Worm (Caenorhabditis elegans) whole organism, L4 larva: ENCODE measurements around the gene sru-45.

Experiments used
- F49E8.2 ChIP-seq: sonication (generic microtip); optimal IDR thresholded peaks from 2 replicates; lab custom pipeline; 2016; ENCODE audit warnings: missing compliant biosample characterization, mild to moderate bottlenecking, missing genetic modification characterization, borderline replicate concordance
- T20F7.1 ChIP-seq: fragments of 200-800 bp; sonication (Bioruptor generic); optimal IDR thresholded peaks from 2 replicates; lab custom pipeline; 2018; ENCODE audit warnings: mild to moderate bottlenecking, missing genetic modification characterization, missing compliant biosample characterization
- T26A8.4 ChIP-seq: fragments of 200-800 bp; sonication (Bioruptor generic); IDR thresholded peaks from 2 replicates; pipeline ENCODE4 v1.3.6; 2022; ENCODE audit warnings: missing genetic modification characterization, missing compliant biosample characterization
- Y105C5A.15 ChIP-seq: fragments of 200-800 bp; sonication (Bioruptor generic); IDR thresholded peaks from 2 replicates; pipeline ENCODE4 v1.3.6; 2022; ENCODE audit warnings: missing genetic modification characterization, missing compliant biosample characterization
- Y5F2A.4 ChIP-seq: fragments of 200-800 bp; sonication (Bioruptor generic); optimal IDR thresholded peaks from 2 replicates; lab custom pipeline; 2018; ENCODE audit warnings: mild to moderate bottlenecking, missing genetic modification characterization, missing compliant biosample characterization
- ama-1 ChIP-seq: fragments of 150-350 bp; optimal IDR thresholded peaks from 2 replicates; lab custom pipeline; 2014; ENCODE audit warnings: inconsistent platforms, mixed read lengths
- attf-4 ChIP-seq: sonication (generic microtip); optimal IDR thresholded peaks from 3 replicates; lab custom pipeline; 2017; ENCODE audit warnings: missing biosample characterization, missing genetic modification characterization
- ceh-44 ChIP-seq: fragments of 200-800 bp; sonication (Bioruptor generic); IDR thresholded peaks from 2 replicates; pipeline ENCODE4 v1.3.6; 2022; ENCODE audit warnings: missing genetic modification reagents, missing genetic modification characterization, missing compliant biosample characterization
- ceh-62 ChIP-seq: sonication (generic microtip); optimal IDR thresholded peaks from 2 replicates; lab custom pipeline; 2017; ENCODE audit warnings: missing biosample characterization, missing genetic modification characterization
- daf-16 ChIP-seq, 3 experiments: sonication (generic microtip); optimal IDR thresholded peaks; 2 replicates each; lab custom pipeline; 2016 to 2017; ENCODE audit warnings: missing genetic modification characterization in 3 of 3, missing genetic modification reagents in 3 of 3, mild to moderate bottlenecking in 2 of 3, missing compliant biosample characterization in 2 of 3, missing biosample characterization in 1 of 3, moderate library complexity in 1 of 3
- daf-8 ChIP-seq: fragments of 200-800 bp; sonication (Bioruptor generic); IDR thresholded peaks from 2 replicates; pipeline ENCODE4 v1.3.6; 2022; ENCODE audit warnings: missing genetic modification characterization, missing compliant biosample characterization
- dmd-6 ChIP-seq: fragments of 200-800 bp; sonication (Bioruptor generic); IDR thresholded peaks from 2 replicates; pipeline ENCODE4 v1.3.6; 2022; ENCODE audit warnings: missing genetic modification reagents, missing genetic modification characterization, missing compliant biosample characterization
- dmd-8 ChIP-seq: fragments of 200-800 bp; sonication (Bioruptor generic); IDR thresholded peaks from 2 replicates; pipeline ENCODE4 v1.3.6; 2022; ENCODE audit warnings: missing genetic modification characterization, missing compliant biosample characterization
- dmd-9 ChIP-seq: fragments of 200-800 bp; sonication (Bioruptor generic); IDR thresholded peaks from 2 replicates; pipeline ENCODE4 v1.3.6; 2022; ENCODE audit warnings: missing genetic modification reagents, missing genetic modification characterization, missing compliant biosample characterization
- dve-1 ChIP-seq: sonication (generic microtip); optimal IDR thresholded peaks from 2 replicates; lab custom pipeline; 2017; ENCODE audit warnings: antibody characterized with exemption, mild to moderate bottlenecking, missing genetic modification characterization, missing compliant biosample characterization; ENCODE audit not compliant: insufficient read depth
- egl-43 ChIP-seq: fragments of 200-800 bp; sonication (Bioruptor generic); IDR thresholded peaks from 2 replicates; pipeline ENCODE4 v1.3.6; 2022; ENCODE audit warnings: missing genetic modification reagents, missing genetic modification characterization, missing compliant biosample characterization
- fkh-10 ChIP-seq: fragments of 150-350 bp; optimal IDR thresholded peaks from 2 replicates; lab custom pipeline; 2014; ENCODE audit warnings: missing biosample characterization, missing genetic modification reagents, missing genetic modification characterization
- gei-8 ChIP-seq: fragments of 200-800 bp; sonication (Bioruptor generic); optimal IDR thresholded peaks from 2 replicates; lab custom pipeline; 2018; ENCODE audit warnings: mild to moderate bottlenecking, missing genetic modification characterization, missing compliant biosample characterization
- hlh-30 ChIP-seq: sonication (generic microtip); optimal IDR thresholded peaks from 2 replicates; lab custom pipeline; 2017; ENCODE audit warnings: antibody characterized with exemption, mild to moderate bottlenecking, missing genetic modification characterization, missing compliant biosample characterization; ENCODE audit not compliant: insufficient read depth
- lin-1 ChIP-seq: fragments of 200-800 bp; sonication (Bioruptor generic); IDR thresholded peaks from 2 replicates; pipeline ENCODE4 v1.3.6; 2022; ENCODE audit warnings: missing genetic modification reagents, missing genetic modification characterization, missing compliant biosample characterization
- lin-13 ChIP-seq: fragments of 150-350 bp; optimal IDR thresholded peaks from 2 replicates; lab custom pipeline; 2014; ENCODE audit warnings: missing biosample characterization, missing genetic modification reagents, missing genetic modification characterization
- lin-38 ChIP-seq: fragments of 200-800 bp; sonication (Bioruptor generic); IDR thresholded peaks from 2 replicates; pipeline ENCODE4 v1.3.6; 2022; ENCODE audit warnings: missing genetic modification reagents, missing genetic modification characterization, missing compliant biosample characterization
- lir-3 ChIP-seq: sonication (generic microtip); optimal IDR thresholded peaks from 2 replicates; lab custom pipeline; 2016; ENCODE audit warnings: mild to moderate bottlenecking, missing genetic modification characterization, missing compliant biosample characterization
- madf-9 ChIP-seq: fragments of 200-800 bp; sonication (Bioruptor generic); conservative IDR thresholded peaks from 2 replicates; pipeline ENCODE4 v1.3.6; 2022; ENCODE audit warnings: missing genetic modification reagents, missing genetic modification characterization, missing compliant biosample characterization
- mdt-29 ChIP-seq: fragments of 200-800 bp; sonication (Bioruptor generic); IDR thresholded peaks from 2 replicates; pipeline ENCODE4 v1.3.6; 2022; ENCODE audit warnings: missing genetic modification reagents, missing genetic modification characterization, missing compliant biosample characterization
- nhr-102 ChIP-seq: sonication (generic microtip); optimal IDR thresholded peaks from 2 replicates; lab custom pipeline; 2016; ENCODE audit warnings: mild to moderate bottlenecking, missing genetic modification characterization, moderate library complexity, missing compliant biosample characterization
- nhr-11 ChIP-seq: fragments of 150-350 bp; optimal IDR thresholded peaks from 2 replicates; lab custom pipeline; 2014; ENCODE audit warnings: missing biosample characterization, missing genetic modification characterization
- nhr-237 ChIP-seq: sonication (generic microtip); optimal IDR thresholded peaks from 2 replicates; lab custom pipeline; 2017; ENCODE audit warnings: missing biosample characterization, missing genetic modification characterization
- nhr-28 ChIP-seq: fragments of 150-350 bp; optimal IDR thresholded peaks from 2 replicates; lab custom pipeline; 2014; ENCODE audit warnings: missing biosample characterization, missing genetic modification characterization
- nhr-42 ChIP-seq: fragments of 200-800 bp; sonication (Bioruptor generic); IDR thresholded peaks from 2 replicates; pipeline ENCODE4 v1.3.6; 2022; ENCODE audit warnings: missing genetic modification characterization, missing compliant biosample characterization
- nhr-77 ChIP-seq: fragments of 150-350 bp; optimal IDR thresholded peaks from 2 replicates; lab custom pipeline; 2014; ENCODE audit warnings: missing biosample characterization, missing genetic modification characterization
- pha-4 ChIP-seq, 2 experiments: fragments of 150-350 bp in 1 of 2; fragments of 200-800 bp in 1 of 2; sonication (Bioruptor generic) in 1 of 2; IDR thresholded peaks in 1 of 2; optimal IDR thresholded peaks in 1 of 2; 2 replicates each; pipeline versions ENCODE4 v1.3.6 to Lab custom; 2014 to 2022; ENCODE audit warnings: missing genetic modification characterization in 2 of 2, missing genetic modification reagents in 2 of 2, missing biosample characterization in 1 of 2, missing compliant biosample characterization in 1 of 2
- php-3 ChIP-seq: fragments of 200-800 bp; sonication (Bioruptor generic); IDR thresholded peaks from 2 replicates; pipeline ENCODE4 v1.3.6; 2022; ENCODE audit warnings: missing genetic modification reagents, missing genetic modification characterization, missing compliant biosample characterization
- pqm-1 ChIP-seq: sonication (generic microtip); optimal IDR thresholded peaks from 2 replicates; lab custom pipeline; 2017; ENCODE audit warnings: missing biosample characterization, missing genetic modification characterization
- saeg-2 ChIP-seq: fragments of 200-800 bp; sonication (Bioruptor generic); IDR thresholded peaks from 2 replicates; pipeline ENCODE4 v1.3.6; 2022; ENCODE audit warnings: missing genetic modification reagents, missing genetic modification characterization, missing compliant biosample characterization
- set-16 ChIP-seq: fragments of 200-800 bp; sonication (Bioruptor generic); IDR thresholded peaks from 2 replicates; pipeline ENCODE4 v1.3.6; 2022; ENCODE audit warnings: missing genetic modification reagents, missing genetic modification characterization, missing compliant biosample characterization
- skn-1 ChIP-seq: fragments of 150-350 bp; optimal IDR thresholded peaks from 2 replicates; lab custom pipeline; 2014; ENCODE audit warnings: missing biosample characterization, missing genetic modification characterization
- tra-1 ChIP-seq: fragments of 200-800 bp; sonication (Bioruptor generic); IDR thresholded peaks from 2 replicates; pipeline ENCODE4 v1.3.6; 2022; ENCODE audit warnings: missing genetic modification reagents, missing genetic modification characterization, missing compliant biosample characterization
- unc-130 ChIP-seq: sonication (generic microtip); optimal IDR thresholded peaks from 2 replicates; lab custom pipeline; 2016; ENCODE audit warnings: missing genetic modification reagents, missing genetic modification characterization, missing compliant biosample characterization
- unc-62 ChIP-seq, 3 experiments: fragments of 150-350 bp in 1 of 3; sonication (generic microtip); optimal IDR thresholded peaks in 2 of 3; peaks in 1 of 3; 1 replicate in 1 of 3; 2 replicates in 2 of 3; lab custom pipeline; 2014 to 2017; ENCODE audit warnings: missing biosample characterization in 3 of 3, missing genetic modification characterization in 3 of 3, missing genetic modification reagents in 3 of 3, missing genotype in 1 of 3
- vab-7 ChIP-seq: fragments of 200-800 bp; sonication (Bioruptor generic); IDR thresholded peaks from 2 replicates; pipeline ENCODE4 v1.3.6; 2022; ENCODE audit warnings: missing genetic modification reagents, missing genetic modification characterization, missing compliant biosample characterization
- zfp-2 ChIP-seq: sonication (generic microtip); optimal IDR thresholded peaks from 2 replicates; lab custom pipeline; 2016; ENCODE audit warnings: mild to moderate bottlenecking, missing genetic modification characterization, missing compliant biosample characterization

Gene sru-45

DNA sequence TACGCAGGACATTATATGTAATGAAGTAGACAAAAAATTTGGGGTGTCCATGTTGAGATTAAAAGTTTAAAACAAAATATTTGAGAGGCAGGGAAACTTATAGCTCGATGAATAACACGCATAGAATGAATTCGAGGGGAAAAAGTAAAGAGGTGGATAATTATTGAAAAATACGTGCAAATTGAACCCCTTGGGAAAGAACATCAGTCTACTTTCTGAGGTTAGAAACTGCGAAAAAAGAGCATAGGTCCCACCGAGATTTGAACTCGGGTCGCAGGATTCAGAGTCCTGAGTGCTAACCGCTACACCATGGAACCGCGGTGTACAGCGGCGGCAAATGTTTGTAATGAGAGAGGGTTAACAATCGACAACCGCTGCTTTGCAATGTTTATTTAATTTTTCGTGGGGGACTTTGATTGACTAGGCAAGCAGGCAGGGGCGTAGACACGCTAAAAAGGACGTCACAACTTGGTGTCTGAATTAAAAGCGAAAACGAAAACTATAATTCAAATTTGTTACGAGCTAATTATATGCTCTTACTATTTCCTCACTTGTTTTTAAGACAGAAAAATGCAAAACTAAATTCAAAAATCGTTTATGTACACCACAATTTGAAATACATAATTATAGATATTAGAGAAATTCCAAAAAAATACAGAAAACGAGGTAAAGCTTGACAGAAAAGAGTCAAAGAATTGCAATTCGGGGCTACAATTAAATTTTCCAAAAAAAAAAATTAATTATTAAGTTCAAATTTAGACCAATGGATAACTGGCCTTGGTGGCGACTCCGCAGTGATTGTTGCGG is 26.5 kb downstream of the sru-45 start, which contains the start of gene srh-269 (continued):
- TF ChIP-seq F49E8.2 (tag; lab: Kevin White, UChicago) (peak; percentile 41), nhr-77 (tag; lab: Kevin White, UChicago) (peak; percentile 10), fkh-10 (GFP tag; lab: Kevin White, UChicago) (no peak), egl-43 (GFP tag; lab: Robert Waterston, UW) (peak; percentile 96), skn-1 (tag; lab: Kevin White, UChicago) (no peak), ceh-62 (tag; lab: Kevin White, UChicago) (no peak), unc-130 (GFP tag; lab: Kevin White, UChicago) (peak; percentile 61), lir-3 (tag; lab: Kevin White, UChicago) (peak; percentile 25)

DNA sequence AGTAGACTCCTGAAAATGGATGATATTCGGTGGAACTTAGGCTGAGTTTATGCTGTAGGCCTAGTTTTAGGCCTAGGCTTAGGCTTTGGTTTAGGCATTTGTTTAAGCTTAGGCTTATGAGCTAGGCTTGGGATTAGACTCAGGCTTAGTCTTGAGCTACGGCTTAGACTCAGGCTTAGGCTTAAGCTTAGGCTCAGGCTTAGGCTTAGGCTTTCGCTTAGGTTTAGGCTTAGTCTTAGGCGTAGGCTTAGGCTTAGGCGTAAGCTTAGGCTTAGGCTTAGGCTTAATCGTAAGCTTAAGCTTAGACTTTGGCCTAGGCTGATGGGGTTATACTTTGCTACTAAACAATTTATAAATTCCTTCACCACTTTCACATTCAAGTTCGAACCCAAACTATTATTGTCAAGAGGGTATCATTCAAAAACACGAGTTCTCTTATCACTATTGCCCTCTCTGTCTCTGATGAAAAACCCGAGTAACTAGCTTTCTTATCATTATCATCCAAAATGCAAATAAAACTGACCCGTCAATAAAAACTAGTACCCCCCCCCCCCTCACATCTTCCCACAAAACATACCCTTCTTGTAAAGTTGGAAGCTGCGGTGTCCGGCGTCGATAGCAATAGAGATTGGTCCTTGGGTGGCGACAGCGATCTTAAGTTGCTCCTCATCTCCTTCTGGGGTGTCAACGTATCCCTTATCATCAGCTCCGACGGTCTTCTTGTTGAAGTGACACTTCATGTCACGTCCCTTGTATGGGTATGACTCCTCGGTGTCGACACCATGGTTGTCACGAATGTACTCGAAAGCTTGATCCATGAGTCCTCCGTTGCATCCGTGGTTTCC is 27.4 kb downstream of the sru-45 start:
- TF ChIP-seq fkh-10 (GFP tag; lab: Kevin White, UChicago) (no peak), T26A8.4 (peak; percentile 57; the same call in 1 of the 2 replicates), dmd-6 (GFP tag; lab: Robert Waterston, UW) (peak; percentile 63), lin-13 (GFP tag; lab: Kevin White, UChicago) (no peak), vab-7 (GFP tag; lab: Robert Waterston, UW) (no peak), daf-8 (GFP tag; lab: Robert Waterston, UW) (no peak), php-3 (GFP tag; lab: Robert Waterston, UW) (peak; percentile 58), set-16 (GFP tag; lab: Robert Waterston, UW) (no peak), pha-4 (GFP tag; IDR thresholded peaks at IDR 0.05; lab: Robert Waterston, UW) (peak; percentile 64; the same call in 1 of the 2 replicates), pha-4 (tag; optimal IDR thresholded peaks at IDR 0.05; lab: Kevin White, UChicago) (no peak), nhr-28 (peak; percentile 69), pqm-1 (tag; lab: Kevin White, UChicago) (peak; percentile 81), nhr-42 (no peak), ama-1 (lab: Kevin White, UChicago) (no peak), mdt-29 (GFP tag; lab: Robert Waterston, UW) (peak; percentile 10; the same call in 1 of the 2 replicates), tra-1 (peak; percentile 52; the same call in 1 of the 2 replicates), egl-43 (GFP tag; lab: Robert Waterston, UW) (no peak), daf-16 (GFP tag; optimal IDR thresholded peaks at IDR 0.05; lab: Kevin White, UChicago) (no peak), daf-16 (tag; optimal IDR thresholded peaks at IDR 0.05; lab: Kevin White, UChicago) (peak; percentile 69), zfp-2 (tag; lab: Kevin White, UChicago) (no peak), unc-130 (GFP tag; lab: Kevin White, UChicago) (no peak), nhr-77 (tag; lab: Kevin White, UChicago) (peak; percentile 37), nhr-11 (no peak), lin-38 (0 out of 2 replicates have a peak, but pooled peaks have one; percentile 22), hlh-30 (peak; percentile 43), nhr-237 (tag; lab: Kevin White, UChicago) (no peak), unc-62 (GFP tag; optimal IDR thresholded peaks at IDR 0.05 in 1 of 2; lab: Kevin White, UChicago) (peak; percentile 2 to 84), unc-62 (tag; optimal IDR thresholded peaks at IDR 0.05; lab: Kevin White, UChicago) (no peak), Y105C5A.15 (GFP tag; lab: Robert Waterston, UW) (0 out of 2 replicates have a peak, but pooled peaks have one; percentile 14), ceh-44 (GFP tag; lab: Robert Waterston, UW) (no peak), nhr-102 (peak; percentile 15), dmd-9 (GFP tag; lab: Robert Waterston, UW) (0 out of 2 replicates have a peak, but pooled peaks have one; percentile 38), attf-4 (no peak), saeg-2 (GFP tag; lab: Robert Waterston, UW) (0 out of 2 replicates have a peak, but pooled peaks have one; percentile 22), dmd-8 (GFP tag; lab: Robert Waterston, UW) (no peak), madf-9 (GFP tag; lab: Robert Waterston, UW) (no peak), gei-8 (GFP tag; lab: Kevin White, UChicago) (no peak), lin-1 (GFP tag; lab: Robert Waterston, UW) (peak; percentile 40; the same call in 1 of the 2 replicates), T20F7.1 (GFP tag; lab: Kevin White, UChicago) (peak; percentile 32), Y5F2A.4 (GFP tag; lab: Kevin White, UChicago) (no peak), dve-1 (peak; percentile 41)
